Worm (Caenorhabditis elegans): Measurements from ENCODE around the gene K08F4.12.

- TF ChIP-seq snpc-4 (tag; optimal IDR thresholded peaks at IDR 0.05) = no peak
- no peak for TF ChIP-seq nhr-237 (tag; optimal IDR thresholded peaks at IDR 0.05)
- TF ChIP-seq lin-32 (GFP tag; optimal IDR thresholded peaks at IDR 0.05) = no peak
- TF ChIP-seq nhr-12 (tag; optimal IDR thresholded peaks at IDR 0.05) = no peak
Measured at ce11 chrIV:10141930-10142505, 4.1 kb downstream of the K08F4.12 start, which contains the start of the genes gst-2, gst-4 and dhs-12.
